Worm (Caenorhabditis elegans) whole organism, L4/young adult: ENCODE measurements around the gene col-83.

Experiments used
- W03F9.2 ChIP-seq: fragments of 150-350 bp; optimal IDR thresholded peaks from 2 replicates; lab custom pipeline; 2014; ENCODE audit warnings: missing biosample characterization, missing genetic modification characterization
- dao-5 ChIP-seq: sonication (generic microtip); optimal IDR thresholded peaks from 2 replicates; lab custom pipeline; 2016; ENCODE audit warnings: missing genotype, missing genetic modification characterization, moderate library complexity, missing compliant biosample characterization
- him-1 ChIP-seq: sonication (generic microtip); optimal IDR thresholded peaks from 2 replicates; lab custom pipeline; 2016; ENCODE audit warnings: missing genotype, missing genetic modification reagents, missing genetic modification characterization, missing compliant biosample characterization

ce11 chrII:11091577-11091976 is 45.8 kb upstream of the col-83 start:
- TF ChIP-seq W03F9.2 (tag; lab: Kevin White, UChicago) (no peak), him-1 (no peak), dao-5 (tag; lab: Kevin White, UChicago) (no peak)
